Fruit fly (Drosophila melanogaster) whole organism: ENCODE measurements around the gene RabGGTa.

Source experiments
- CG8478 ChIP-seq: fragments of >200 bp; optimal IDR thresholded peaks from 2 replicates; lab custom pipeline; 2018; ENCODE audit warnings: inconsistent platforms
- Dll ChIP-seq: fragments of >200 bp; optimal IDR thresholded peaks from 2 replicates; lab custom pipeline; 2017
- EcR ChIP-seq, 2 experiments: fragments of >200 bp; optimal IDR thresholded peaks; 2 replicates each; lab custom pipeline; 2017; ENCODE audit warnings: missing biosample characterization in 2 of 2, missing genetic modification characterization in 2 of 2, missing genetic modification reagents in 2 of 2
- pan ChIP-seq: fragments of >200 bp; optimal IDR thresholded peaks from 2 replicates; lab custom pipeline; 2017
- psq ChIP-seq: fragments of >200 bp; optimal IDR thresholded peaks from 2 replicates; lab custom pipeline; 2017
- usp ChIP-seq: fragments of >200 bp; optimal IDR thresholded peaks from 2 replicates; lab custom pipeline; 2017; ENCODE audit warnings: missing biosample characterization, missing genetic modification characterization, mixed read lengths

Gene RabGGTa

dm6 chr3R:5122266-5123096, 5.4 kb upstream of the RabGGTa start:
- TF ChIP-seq EcR (GFP tag; optimal IDR thresholded peaks at IDR 0.05; lab: Kevin White, UChicago) (no peak), CG8478 (lab: Kevin White, UChicago) (no peak), usp (GFP tag; lab: Kevin White, UChicago) (no peak), pan (no peak), psq (lab: Kevin White, UChicago) (no peak), Dll (lab: Kevin White, UChicago) (no peak)

dm6 chr3R:5124928-5125327, 3.0 kb upstream of the RabGGTa start:
- TF ChIP-seq EcR (GFP tag; optimal IDR thresholded peaks at IDR 0.05; lab: Kevin White, UChicago) (no peak), pan (no peak), Dll (lab: Kevin White, UChicago) (no peak), CG8478 (lab: Kevin White, UChicago) (no peak), usp (GFP tag; lab: Kevin White, UChicago) (no peak), psq (lab: Kevin White, UChicago) (no peak)

DNA sequence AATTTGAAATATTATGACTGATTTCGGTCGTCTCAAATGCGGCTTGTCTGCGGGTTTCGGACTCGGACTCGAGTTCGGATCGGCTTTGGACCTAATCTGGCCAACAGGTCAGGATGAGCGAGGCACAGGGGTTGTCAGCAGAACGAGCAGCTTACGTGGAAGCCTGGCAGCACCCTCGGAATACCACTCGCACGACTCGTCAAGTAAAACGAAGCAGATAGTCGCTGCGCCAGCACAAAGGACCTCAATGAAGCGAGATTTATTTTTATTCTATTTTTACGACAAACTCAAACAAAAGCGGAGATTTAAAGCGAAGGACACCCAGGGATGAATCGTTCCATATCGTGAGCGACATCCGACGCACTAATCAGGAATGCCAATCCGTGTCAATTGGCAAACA, 2.1 kb upstream of the RabGGTa start:
- no peak for TF ChIP-seq usp (GFP tag; lab: Kevin White, UChicago)
- no peak for TF ChIP-seq pan
- TF ChIP-seq EcR (GFP tag; optimal IDR thresholded peaks at IDR 0.05; lab: Kevin White, UChicago): no peak
- no peak for TF ChIP-seq CG8478 (lab: Kevin White, UChicago)
- TF ChIP-seq psq (lab: Kevin White, UChicago): no peak
- TF ChIP-seq Dll (lab: Kevin White, UChicago): no peak

- TF ChIP-seq psq (lab: Kevin White, UChicago): no peak
- TF ChIP-seq CG8478 (lab: Kevin White, UChicago): no peak
- TF ChIP-seq pan: no peak
- no peak for TF ChIP-seq usp (GFP tag; lab: Kevin White, UChicago)
Measured at dm6 chr3R:5126884-5127283, 1.0 kb upstream of the RabGGTa start.

dm6 chr3R:5138889-5139288, 11.0 kb downstream of the RabGGTa start, which contains the start of gene CG12589:
Gene CG12589, minus strand, starts transcription at chr3R:5138989.
- TF ChIP-seq CG8478 (lab: Kevin White, UChicago) (no peak), Dll (lab: Kevin White, UChicago) (no peak), pan (no peak), psq (lab: Kevin White, UChicago) (no peak), usp (GFP tag; lab: Kevin White, UChicago) (no peak), EcR (GFP tag; optimal IDR thresholded peaks at IDR 0.05; lab: Kevin White, UChicago) (no peak)

DNA sequence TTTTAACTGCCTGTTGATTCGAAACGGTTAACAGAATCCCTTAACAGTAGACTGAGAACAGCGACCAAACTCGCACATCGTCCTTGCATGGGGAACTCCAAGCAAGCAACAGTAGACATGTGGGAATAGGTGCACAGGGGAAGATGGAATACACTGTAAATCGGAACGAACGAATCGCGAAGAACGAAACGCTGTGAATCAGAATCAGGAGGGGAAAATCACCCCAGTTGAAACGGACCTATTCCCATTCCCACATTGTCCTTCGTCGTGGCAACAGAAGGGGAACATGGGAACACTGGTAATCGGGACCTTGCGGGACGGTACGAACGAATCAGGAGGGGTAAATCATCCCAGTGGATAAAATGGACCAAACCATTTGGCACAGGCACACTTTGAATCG, 22.6 kb downstream of the RabGGTa start, which contains the start of gene dpr16:
Gene dpr16 (plus strand): TSS at position 386 of the 400 bp plus-strand sequence.
- TF ChIP-seq CG8478 (lab: Kevin White, UChicago) (no peak), psq (lab: Kevin White, UChicago) (no peak), EcR (GFP tag; optimal IDR thresholded peaks at IDR 0.05; lab: Kevin White, UChicago) (no peak), usp (GFP tag; lab: Kevin White, UChicago) (no peak), pan (no peak), Dll (lab: Kevin White, UChicago) (no peak)

DNA sequence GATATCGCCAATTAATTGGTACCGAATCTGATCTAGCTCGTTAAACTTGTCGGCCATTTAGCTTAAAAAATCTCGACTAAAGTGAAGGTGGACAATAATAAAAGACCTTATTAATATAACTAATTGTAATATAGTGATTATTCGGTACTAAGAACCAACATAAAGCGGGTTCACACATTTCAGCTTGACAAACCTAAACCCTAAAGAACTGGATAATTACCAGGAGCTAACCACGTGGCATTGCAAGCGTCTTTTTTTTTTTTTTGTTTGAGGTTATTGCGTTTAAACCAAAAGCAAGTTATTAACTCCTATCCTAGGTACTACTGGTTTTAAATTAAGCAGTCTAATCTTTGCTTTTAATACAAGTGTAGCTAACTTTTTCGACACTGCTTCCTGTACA, 31.4 kb downstream of the RabGGTa start, which contains the start of gene CG12590:
Gene CG12590 (plus strand): TSS at position 301 of the 400 bp plus-strand sequence.
- no peak for TF ChIP-seq pan
- TF ChIP-seq psq (lab: Kevin White, UChicago): no peak
- no peak for TF ChIP-seq Dll (lab: Kevin White, UChicago)
- TF ChIP-seq EcR (GFP tag; optimal IDR thresholded peaks at IDR 0.05; lab: Kevin White, UChicago): no peak
- no peak for TF ChIP-seq usp (GFP tag; lab: Kevin White, UChicago)
- no peak for TF ChIP-seq CG8478 (lab: Kevin White, UChicago)

DNA sequence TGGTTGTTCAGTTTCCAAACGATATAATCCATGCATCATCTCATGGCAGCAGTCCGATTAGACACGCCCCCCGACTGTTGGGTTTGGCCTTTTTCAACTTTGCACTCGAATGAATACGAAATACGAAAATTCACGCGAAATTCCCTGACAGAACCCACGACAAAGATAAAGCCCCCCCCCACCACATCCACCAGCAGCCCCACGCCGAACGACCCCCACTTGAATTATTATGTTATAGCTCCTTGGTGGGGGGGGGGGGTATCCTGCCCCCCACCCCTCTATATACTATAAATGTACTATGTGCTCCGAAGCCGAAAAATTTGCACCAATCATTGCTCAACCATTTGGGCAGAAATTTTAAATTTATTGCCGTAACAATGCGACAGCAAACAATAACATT, 34.3 kb downstream of the RabGGTa start:
- TF ChIP-seq pan (no peak), Dll (lab: Kevin White, UChicago) (no peak), usp (GFP tag; lab: Kevin White, UChicago) (no peak), EcR (GFP tag; optimal IDR thresholded peaks at IDR 0.05; lab: Kevin White, UChicago) (no peak), CG8478 (lab: Kevin White, UChicago) (no peak), psq (lab: Kevin White, UChicago) (no peak)

dm6 chr3R:5171972-5172371, 44.1 kb downstream of the RabGGTa start:
- TF ChIP-seq psq (lab: Kevin White, UChicago): no peak
- no peak for TF ChIP-seq pan
- no peak for TF ChIP-seq EcR (GFP tag; optimal IDR thresholded peaks at IDR 0.05; lab: Kevin White, UChicago)
- no peak for TF ChIP-seq CG8478 (lab: Kevin White, UChicago)
- no peak for TF ChIP-seq usp (GFP tag; lab: Kevin White, UChicago)
- TF ChIP-seq Dll (lab: Kevin White, UChicago): no peak

dm6 chr3R:5175944-5176343, 48.1 kb downstream of the RabGGTa start:
- TF ChIP-seq pan: no peak
- TF ChIP-seq usp (GFP tag; lab: Kevin White, UChicago): no peak
- no peak for TF ChIP-seq CG8478 (lab: Kevin White, UChicago)
- TF ChIP-seq psq (lab: Kevin White, UChicago): no peak
- no peak for TF ChIP-seq EcR (GFP tag; optimal IDR thresholded peaks at IDR 0.05; lab: Kevin White, UChicago)
- no peak for TF ChIP-seq Dll (lab: Kevin White, UChicago)
